Worm (Caenorhabditis elegans) whole organism, early embryonic: ENCODE results near the gene dhs-26.

ENCODE experiments used
- F13C5.2 ChIP-seq: sonication (generic microtip); optimal IDR thresholded peaks from 2 replicates; lab custom pipeline; 2017; ENCODE audit warnings: mild to moderate bottlenecking, missing genetic modification characterization, inconsistent platforms, missing compliant biosample characterization
- aly-1 ChIP-seq: sonication (generic microtip); optimal IDR thresholded peaks from 2 replicates; lab custom pipeline; 2016; ENCODE audit warnings: missing genetic modification characterization, missing compliant biosample characterization
- ama-1 ChIP-seq: fragments of 150-350 bp; optimal IDR thresholded peaks from 2 replicates; lab custom pipeline; 2014
- ceh-13 ChIP-seq: fragments of 200-800 bp; sonication (Bioruptor generic); optimal IDR thresholded peaks from 2 replicates; lab custom pipeline; 2018; ENCODE audit warnings: mild to moderate bottlenecking, missing genetic modification characterization, missing compliant biosample characterization
- ets-7 ChIP-seq: sonication (generic microtip); optimal IDR thresholded peaks from 2 replicates; lab custom pipeline; 2016; ENCODE audit warnings: missing genotype, missing genetic modification characterization, missing compliant biosample characterization
- flt-1 ChIP-seq: fragments of 200-800 bp; sonication (Bioruptor generic); IDR thresholded peaks from 2 replicates; pipeline ENCODE4 v1.3.6; 2022; ENCODE audit warnings: missing genetic modification characterization, missing compliant biosample characterization
- hmbx-1 ChIP-seq: sonication (generic microtip); optimal IDR thresholded peaks from 2 replicates; lab custom pipeline; 2016; ENCODE audit warnings: mild to moderate bottlenecking, missing genetic modification characterization, missing compliant biosample characterization
- hmg-4 ChIP-seq: fragments of 200-800 bp; sonication (Bioruptor generic); optimal IDR thresholded peaks from 2 replicates; lab custom pipeline; 2018; ENCODE audit warnings: mild to moderate bottlenecking, missing genetic modification characterization, missing compliant biosample characterization
- scrt-1 ChIP-seq: fragments of 200-800 bp; sonication (Bioruptor generic); IDR thresholded peaks from 2 replicates; pipeline ENCODE4 v1.3.6; 2022; ENCODE audit warnings: missing genetic modification characterization, missing compliant biosample characterization
- sea-1 ChIP-seq: fragments of 200-800 bp; sonication (Bioruptor generic); conservative IDR thresholded peaks from 2 replicates; pipeline ENCODE4 v1.3.6; 2022; ENCODE audit warnings: missing genetic modification characterization, missing compliant biosample characterization
- tbx-11 ChIP-seq: fragments of 200-800 bp; sonication (Bioruptor generic); IDR thresholded peaks from 2 replicates; pipeline ENCODE4 v1.3.6; 2022; ENCODE audit warnings: missing genetic modification characterization, missing compliant biosample characterization
- tra-4 ChIP-seq: sonication (generic microtip); optimal IDR thresholded peaks from 2 replicates; lab custom pipeline; 2017; ENCODE audit warnings: missing genetic modification characterization, missing compliant biosample characterization

ce11 chrX:3332824-3333223 is 29.5 kb downstream of the dhs-26 start, which contains the start of gene F11D5.1:
- TF ChIP-seq hmg-4 (GFP tag; lab: Kevin White, UChicago) (no peak), sea-1 (no peak), tbx-11 (GFP tag; lab: Robert Waterston, UW) (no peak), ama-1 (lab: Kevin White, UChicago) (no peak), ceh-13 (no peak), scrt-1 (GFP tag; lab: Robert Waterston, UW) (no peak), ets-7 (tag; lab: Kevin White, UChicago) (no peak), tra-4 (tag; lab: Kevin White, UChicago) (no peak), flt-1 (GFP tag; lab: Robert Waterston, UW) (no peak), F13C5.2 (tag; lab: Kevin White, UChicago) (no peak), hmbx-1 (tag; lab: Kevin White, UChicago) (no peak), aly-1 (tag; lab: Kevin White, UChicago) (no peak)
